Fruit fly (Drosophila melanogaster) whole organism, embryonic: ENCODE data around the gene CG31050.

Experiments used
- Antp ChIP-seq: fragments of 200-800 bp; sonication (Bioruptor generic); optimal IDR thresholded peaks from 3 replicates; lab custom pipeline; 2016; ENCODE audit warnings: missing biosample characterization, missing genetic modification characterization
- Bteb2 ChIP-seq: fragments of 200-800 bp; sonication (Bioruptor generic); optimal IDR thresholded peaks from 2 replicates; lab custom pipeline; 2016; ENCODE audit warnings: missing biosample characterization, missing genetic modification characterization
- CG10543 ChIP-seq: fragments of 200-800 bp; sonication (Bioruptor generic); optimal IDR thresholded peaks from 3 replicates; lab custom pipeline; 2017; ENCODE audit warnings: missing biosample characterization, mild to moderate bottlenecking, missing genetic modification characterization, moderate library complexity
- CG11723 ChIP-seq: fragments of 200-800 bp; sonication (Bioruptor generic); optimal IDR thresholded peaks from 2 replicates; lab custom pipeline; 2017; ENCODE audit warnings: missing biosample characterization, mild to moderate bottlenecking, missing genetic modification characterization
- CG12104 ChIP-seq: fragments of 200-800 bp; sonication (Bioruptor generic); optimal IDR thresholded peaks from 3 replicates; lab custom pipeline; 2016; ENCODE audit warnings: missing biosample characterization, missing genetic modification characterization
- CG13287 ChIP-seq: fragments of 200-800 bp; sonication (Bioruptor generic); IDR thresholded peaks from 2 replicates; pipeline ENCODE4 v1.3.6; 2022; ENCODE audit warnings: missing biosample characterization, missing genetic modification characterization; ENCODE audit not compliant: partially characterized antibody
- CG13296 ChIP-seq: fragments of 200-800 bp; sonication (Bioruptor generic); optimal IDR thresholded peaks from 3 replicates; lab custom pipeline; 2018; ENCODE audit warnings: missing biosample characterization, mild to moderate bottlenecking, missing genetic modification characterization
- CG15479 ChIP-seq: fragments of 200-800 bp; sonication (Bioruptor generic); optimal IDR thresholded peaks from 3 replicates; lab custom pipeline; 2019; ENCODE audit warnings: missing biosample characterization, mild to moderate bottlenecking, missing genetic modification characterization, moderate library complexity
- CG16779 ChIP-seq: fragments of 200-800 bp; sonication (Bioruptor generic); IDR thresholded peaks from 2 replicates; pipeline ENCODE4 v1.3.6; 2022; ENCODE audit warnings: missing biosample characterization, missing genetic modification characterization
- CG16815 ChIP-seq: fragments of 200-800 bp; sonication (Bioruptor generic); optimal IDR thresholded peaks from 3 replicates; lab custom pipeline; 2017; ENCODE audit warnings: missing biosample characterization, mild to moderate bottlenecking, missing genetic modification characterization
- CG17612 ChIP-seq: fragments of 200-800 bp; sonication (Bioruptor generic); IDR thresholded peaks from 2 replicates; pipeline ENCODE4 v1.3.6; 2022; ENCODE audit warnings: missing biosample characterization, missing genetic modification characterization
- CG18011 ChIP-seq: fragments of 200-800 bp; sonication (Bioruptor generic); optimal IDR thresholded peaks from 2 replicates; lab custom pipeline; 2017; ENCODE audit warnings: missing biosample characterization, missing genetic modification characterization, mild to moderate bottlenecking, moderate library complexity, missing genotype
- CG1832 ChIP-seq: fragments of 200-800 bp; sonication (Bioruptor generic); optimal IDR thresholded peaks from 2 replicates; lab custom pipeline; 2017; ENCODE audit warnings: missing biosample characterization, mild to moderate bottlenecking, missing genetic modification characterization, inconsistent platforms
- CG2129 ChIP-seq: fragments of 200-800 bp; sonication (Bioruptor generic); IDR thresholded peaks from 2 replicates; pipeline ENCODE4 v1.3.6; 2022; ENCODE audit warnings: missing biosample characterization, missing genetic modification characterization; ENCODE audit not compliant: partially characterized antibody
- CG2199 ChIP-seq: fragments of 200-800 bp; sonication (Bioruptor generic); IDR thresholded peaks from 3 replicates; pipeline ENCODE4 v1.3.6; 2022; ENCODE audit warnings: missing biosample characterization, missing genetic modification characterization
- CG2678 ChIP-seq: fragments of 200-800 bp; sonication (Bioruptor generic); optimal IDR thresholded peaks from 3 replicates; lab custom pipeline; 2019; ENCODE audit warnings: missing biosample characterization, mild to moderate bottlenecking, missing genetic modification characterization, moderate library complexity
- CG31365 ChIP-seq: fragments of 200-800 bp; sonication (Bioruptor generic); optimal IDR thresholded peaks from 2 replicates; lab custom pipeline; 2018; ENCODE audit warnings: missing biosample characterization, mild to moderate bottlenecking, missing genetic modification characterization
- CG3838 ChIP-seq: fragments of 200-800 bp; sonication (Bioruptor generic); optimal IDR thresholded peaks from 3 replicates; lab custom pipeline; 2016; ENCODE audit warnings: missing biosample characterization, missing genetic modification characterization
- CG8089 ChIP-seq: fragments of 200-800 bp; sonication (Bioruptor generic); optimal IDR thresholded peaks from 3 replicates; lab custom pipeline; 2016; ENCODE audit warnings: missing biosample characterization, missing genetic modification characterization
- CG8290 ChIP-seq, 3 experiments: fragments of 200-800 bp; sonication (Bioruptor generic); optimal IDR thresholded peaks; 2 replicates each; lab custom pipeline; 2016 to 2019; ENCODE audit warnings: missing biosample characterization in 3 of 3, missing genetic modification characterization in 3 of 3, mild to moderate bottlenecking in 2 of 3, moderate library complexity in 1 of 3
- CG9932 ChIP-seq: fragments of 200-800 bp; sonication (Bioruptor generic); IDR thresholded peaks from 2 replicates; pipeline ENCODE4 v1.3.6; 2022; ENCODE audit warnings: missing biosample characterization, missing genetic modification characterization
- D ChIP-seq, 2 experiments: fragments of 200-800 bp in 1 of 2; fragments of >200 bp in 1 of 2; sonication (Bioruptor generic) in 1 of 2; optimal IDR thresholded peaks; 2 replicates in 1 of 2; 3 replicates in 1 of 2; lab custom pipeline; 2017; ENCODE audit warnings: mild to moderate bottlenecking in 1 of 2, missing biosample characterization in 1 of 2, missing genetic modification characterization in 1 of 2, missing genetic modification reagents in 1 of 2
- Dad ChIP-seq: fragments of 200-800 bp; sonication (Bioruptor generic); optimal IDR thresholded peaks from 3 replicates; lab custom pipeline; 2016; ENCODE audit warnings: missing biosample characterization, missing genetic modification characterization
- Eip74EF ChIP-seq, 2 experiments: fragments of 200-800 bp in 1 of 2; fragments of >200 bp in 1 of 2; sonication (Bioruptor generic) in 1 of 2; optimal IDR thresholded peaks; 2 replicates each; lab custom pipeline; 2017 to 2019; ENCODE audit warnings: missing biosample characterization in 2 of 2, missing genetic modification characterization in 2 of 2, mild to moderate bottlenecking in 1 of 2, moderate library complexity in 1 of 2
- Elba2 ChIP-seq: fragments of 200-800 bp; sonication (Bioruptor generic); optimal IDR thresholded peaks from 3 replicates; lab custom pipeline; 2016; ENCODE audit warnings: missing biosample characterization, missing genetic modification characterization
- Fer1 ChIP-seq: fragments of 200-800 bp; sonication (Bioruptor generic); optimal IDR thresholded peaks from 2 replicates; lab custom pipeline; 2017; ENCODE audit warnings: missing biosample characterization, mild to moderate bottlenecking, missing genetic modification characterization
- Lpt ChIP-seq: fragments of >200 bp; optimal IDR thresholded peaks from 2 replicates; lab custom pipeline; 2018; ENCODE audit warnings: missing biosample characterization, missing genetic modification characterization
- Optix ChIP-seq: fragments of 200-800 bp; sonication (Bioruptor generic); IDR thresholded peaks from 3 replicates; pipeline ENCODE4 v1.3.6; 2022; ENCODE audit warnings: missing biosample characterization, missing genetic modification characterization
- Rfx ChIP-seq: fragments of 200-800 bp; sonication (Bioruptor generic); IDR thresholded peaks from 2 replicates; pipeline ENCODE4 v1.3.6; 2022; ENCODE audit warnings: missing biosample characterization, missing genetic modification characterization
- Sry-δ ChIP-seq: fragments of 200-800 bp; sonication (Bioruptor generic); optimal IDR thresholded peaks from 2 replicates; lab custom pipeline; 2016; ENCODE audit warnings: missing biosample characterization, missing genetic modification characterization
- Stat92E ChIP-seq, 3 experiments: fragments of >200 bp in 2 of 3; fragments of 200-800 bp in 1 of 3; sonication (Bioruptor generic) in 1 of 3; optimal IDR thresholded peaks; 2 replicates each; lab custom pipeline; 2017 to 2019; ENCODE audit warnings: missing biosample characterization in 3 of 3, missing genetic modification characterization in 3 of 3, mild to moderate bottlenecking in 1 of 3, moderate library complexity in 1 of 3
- az2 ChIP-seq: fragments of 200-800 bp; sonication (Bioruptor generic); optimal IDR thresholded peaks from 3 replicates; lab custom pipeline; 2016; ENCODE audit warnings: missing biosample characterization, missing genetic modification characterization
- bcd ChIP-seq: fragments of 200-800 bp; sonication (Bioruptor generic); optimal IDR thresholded peaks from 2 replicates; lab custom pipeline; 2017; ENCODE audit warnings: missing biosample characterization, mild to moderate bottlenecking, missing genetic modification characterization
- chm ChIP-seq: fragments of 200-800 bp; sonication (Bioruptor generic); IDR thresholded peaks from 2 replicates; pipeline ENCODE4 v1.3.6; 2022; ENCODE audit warnings: missing biosample characterization, missing genetic modification characterization
- crp ChIP-seq, 2 experiments: fragments of 200-800 bp; sonication (Bioruptor generic); optimal IDR thresholded peaks; 2 replicates in 1 of 2; 3 replicates in 1 of 2; lab custom pipeline; 2017; ENCODE audit warnings: missing biosample characterization in 2 of 2, missing genetic modification characterization in 2 of 2, mild to moderate bottlenecking in 1 of 2, moderate library complexity in 1 of 2
- dpn ChIP-seq, 2 experiments: fragments of 200-800 bp; sonication (Bioruptor generic); optimal IDR thresholded peaks; 3 replicates each; lab custom pipeline; 2016; ENCODE audit warnings: missing biosample characterization in 2 of 2, missing genetic modification characterization in 2 of 2
- emc ChIP-seq: fragments of 200-800 bp; sonication (Bioruptor generic); optimal IDR thresholded peaks from 2 replicates; lab custom pipeline; 2016; ENCODE audit warnings: missing biosample characterization, missing genetic modification characterization
- fu2 ChIP-seq: fragments of 200-800 bp; sonication (Bioruptor generic); optimal IDR thresholded peaks from 2 replicates; lab custom pipeline; 2016; ENCODE audit warnings: missing biosample characterization, missing genetic modification characterization
- gcm2 ChIP-seq: fragments of 200-800 bp; sonication (Bioruptor generic); optimal IDR thresholded peaks from 2 replicates; lab custom pipeline; 2016; ENCODE audit warnings: missing biosample characterization, missing genetic modification characterization
- lilli ChIP-seq: fragments of 200-800 bp; sonication (Bioruptor generic); optimal IDR thresholded peaks from 3 replicates; lab custom pipeline; 2016; ENCODE audit warnings: missing biosample characterization, missing genetic modification characterization
- luna ChIP-seq: fragments of 200-800 bp; sonication (Bioruptor generic); optimal IDR thresholded peaks from 2 replicates; lab custom pipeline; 2016; ENCODE audit warnings: missing biosample characterization, missing genetic modification characterization
- nerfin-1 ChIP-seq: fragments of 200-800 bp; sonication (Bioruptor generic); optimal IDR thresholded peaks from 3 replicates; lab custom pipeline; 2019; ENCODE audit warnings: missing biosample characterization, mild to moderate bottlenecking, missing genetic modification characterization, moderate library complexity
- p53 ChIP-seq: fragments of 200-800 bp; sonication (Bioruptor generic); optimal IDR thresholded peaks from 2 replicates; lab custom pipeline; 2016; ENCODE audit warnings: missing biosample characterization, missing genetic modification characterization
- phol ChIP-seq: fragments of 200-800 bp; sonication (Bioruptor generic); optimal IDR thresholded peaks from 3 replicates; lab custom pipeline; 2018; ENCODE audit warnings: missing biosample characterization, mild to moderate bottlenecking, missing genetic modification characterization, moderate library complexity
- repo ChIP-seq: fragments of 200-800 bp; sonication (Bioruptor generic); optimal IDR thresholded peaks from 2 replicates; lab custom pipeline; 2016; ENCODE audit warnings: missing biosample characterization, missing genetic modification characterization
- scrt ChIP-seq: fragments of 200-800 bp; sonication (Bioruptor generic); optimal IDR thresholded peaks from 2 replicates; lab custom pipeline; 2018; ENCODE audit warnings: missing biosample characterization, mild to moderate bottlenecking, missing genetic modification characterization, moderate library complexity
- tll ChIP-seq, 2 experiments: fragments of 200-800 bp in 1 of 2; fragments of >200 bp in 1 of 2; sonication (Bioruptor generic) in 1 of 2; optimal IDR thresholded peaks; 2 replicates each; lab custom pipeline; 2017 to 2019; ENCODE audit warnings: missing biosample characterization in 2 of 2, missing genetic modification characterization in 2 of 2, mild to moderate bottlenecking in 1 of 2, moderate library complexity in 1 of 2
- tx ChIP-seq: fragments of 200-800 bp; sonication (Bioruptor generic); optimal IDR thresholded peaks from 2 replicates; lab custom pipeline; 2016; ENCODE audit warnings: missing biosample characterization, missing genetic modification characterization
- z ChIP-seq: fragments of 200-800 bp; sonication (Bioruptor generic); IDR thresholded peaks from 3 replicates; pipeline ENCODE4 v1.3.6; 2022; ENCODE audit warnings: missing biosample characterization, missing genetic modification characterization

The CG31050 gene

DNA sequence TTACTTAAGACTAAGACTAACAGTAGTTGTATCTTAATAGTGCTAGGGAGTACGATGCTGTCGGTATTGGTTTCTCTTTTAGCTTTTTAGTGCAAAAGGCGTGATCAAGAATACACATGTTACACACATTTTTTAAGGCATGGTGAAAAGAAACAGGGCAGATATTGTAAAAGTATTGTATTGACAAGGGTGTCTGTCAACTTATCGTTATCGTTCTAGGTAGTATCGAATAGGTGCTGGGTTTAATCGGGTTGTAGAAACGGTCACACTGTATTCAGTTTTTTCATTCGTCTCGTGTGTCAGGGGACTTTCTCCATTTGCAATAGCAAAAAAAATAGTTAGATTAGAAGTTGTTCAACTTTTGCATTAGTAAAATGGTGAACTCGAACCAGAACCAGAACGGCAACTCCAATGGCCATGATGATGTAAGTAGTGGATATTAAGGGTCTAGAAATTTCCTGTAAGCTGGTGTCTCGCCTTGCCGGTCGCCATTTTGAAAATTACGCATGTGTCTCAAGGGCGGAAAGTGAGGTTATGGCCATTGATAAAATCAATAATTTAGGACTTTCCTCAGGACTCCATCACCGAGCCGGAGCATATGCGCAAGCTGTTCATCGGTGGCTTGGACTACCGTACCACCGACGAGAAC, 50.0 kb downstream of the CG31050 start (continued):
- TF ChIP-seq CG31365 (tag; lab: Kevin White, UChicago) (no peak), CG18011 (GFP tag; lab: Kevin White, UChicago) (no peak), CG9932 (GFP tag; lab: Robert Waterston, UW) (no peak), CG16815 (GFP tag; lab: Kevin White, UChicago) (no peak), tll (GFP tag; optimal IDR thresholded peaks at IDR 0.05; lab: Kevin White, UChicago) (no peak), CG8290 (GFP tag; optimal IDR thresholded peaks at IDR 0.05; lab: Kevin White, UChicago) (peak; percentile 28), CG8290 (tag; optimal IDR thresholded peaks at IDR 0.05; lab: Kevin White, UChicago) (no peak), CG2199 (no peak), Bteb2 (GFP tag; lab: Kevin White, UChicago) (no peak), CG10543 (peak; percentile 45), CG16779 (no peak), Elba2 (GFP tag; lab: Kevin White, UChicago) (no peak), CG13296 (GFP tag; lab: Kevin White, UChicago) (no peak), CG2129 (GFP tag; lab: Robert Waterston, UW) (no peak), CG2678 (tag; lab: Kevin White, UChicago) (no peak), Eip74EF (GFP tag; optimal IDR thresholded peaks at IDR 0.05; lab: Kevin White, UChicago) (no peak), nerfin-1 (tag; lab: Kevin White, UChicago) (peak; percentile 58), CG13287 (GFP tag; lab: Robert Waterston, UW) (peak; percentile 52), Stat92E (GFP tag; optimal IDR thresholded peaks at IDR 0.05; lab: Kevin White, UChicago) (no peak), lilli (GFP tag; lab: Kevin White, UChicago) (peak; percentile 34), z (GFP tag; lab: Robert Waterston, UW) (no peak), emc (GFP tag; lab: Kevin White, UChicago) (no peak), tx (no peak), chm (GFP tag; lab: Robert Waterston, UW) (peak; percentile 60), luna (GFP tag; lab: Kevin White, UChicago) (no peak), crp (GFP tag; optimal IDR thresholded peaks at IDR 0.05; lab: Kevin White, UChicago) (no peak), D (optimal IDR thresholded peaks at IDR 0.05; lab: Kevin White, UChicago) (peak; percentile 7), D (GFP tag; optimal IDR thresholded peaks at IDR 0.05; lab: Kevin White, UChicago) (no peak), Optix (no peak), CG11723 (GFP tag; lab: Kevin White, UChicago) (no peak), p53 (GFP tag; lab: Kevin White, UChicago) (peak; percentile 12), Dad (GFP tag; lab: Kevin White, UChicago) (no peak), Lpt (GFP tag; lab: Kevin White, UChicago) (no peak), bcd (GFP tag; lab: Kevin White, UChicago) (no peak), CG17612 (GFP tag; lab: Robert Waterston, UW) (no peak), CG15479 (GFP tag; lab: Kevin White, UChicago) (no peak), CG12104 (no peak), Rfx (peak; percentile 54; the same call in 1 of the 2 replicates), az2 (no peak), scrt (no peak), phol (tag; lab: Kevin White, UChicago) (peak; percentile 99), Fer1 (GFP tag; lab: Kevin White, UChicago) (peak; percentile 2), CG3838 (GFP tag; lab: Kevin White, UChicago) (no peak), gcm2 (no peak), CG1832 (GFP tag; lab: Kevin White, UChicago) (no peak), CG8089 (GFP tag; lab: Kevin White, UChicago) (no peak), repo (GFP tag; lab: Kevin White, UChicago) (no peak), Antp (GFP tag; lab: Kevin White, UChicago) (no peak), Sry-δ (peak; percentile 68), dpn (GFP tag; optimal IDR thresholded peaks at IDR 0.05; lab: Kevin White, UChicago) (no peak), fu2 (GFP tag; lab: Kevin White, UChicago) (peak; percentile 37)
